Fruit fly (Drosophila melanogaster): Measurements from ENCODE around the gene CG46509.
"Not testable (repeated sequence)": the region's sequence is repeated elsewhere in the genome, so short reads cannot be mapped to it uniquely, and the experiment has no call there.

DNA sequence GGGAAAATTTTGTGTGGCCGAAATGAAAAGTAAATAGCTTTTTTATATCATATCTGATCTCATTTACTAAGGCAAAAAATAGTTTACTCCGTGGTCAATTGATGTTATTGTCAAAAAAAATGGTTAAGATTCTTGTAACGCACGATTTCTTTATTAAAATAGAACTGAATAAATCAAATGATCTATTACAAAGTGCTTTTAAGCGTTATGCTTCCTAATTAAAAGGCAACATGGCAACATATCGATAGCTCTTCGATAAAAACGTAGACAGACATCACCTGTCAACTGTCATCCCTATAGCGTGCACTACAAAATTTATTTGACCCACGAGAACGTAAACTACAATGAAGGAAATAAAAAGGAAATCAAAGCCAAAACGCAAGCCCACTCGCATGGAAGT lies 14.9 kb upstream of the CG46509 start, which contains the start of gene CG46506:
- not testable (repeated sequence) for TF ChIP-seq CG12155 (GFP tag; optimal IDR thresholded peaks at IDR 0.05); Trl (optimal IDR thresholded peaks at IDR 0.05); Trl (GFP tag; optimal IDR thresholded peaks at IDR 0.05); dpn (GFP tag; optimal IDR thresholded peaks at IDR 0.05); Max (GFP tag; optimal IDR thresholded peaks at IDR 0.05)

Measured in whole organism, embryonic.